Worm (Caenorhabditis elegans) whole organism, early embryonic: ENCODE data around the gene clc-13.

Experiments
- B0310.2 ChIP-seq: sonication (generic microtip); optimal IDR thresholded peaks from 2 replicates; lab custom pipeline; 2016; ENCODE audit warnings: mild to moderate bottlenecking, missing genetic modification characterization, missing compliant biosample characterization
- F13C5.2 ChIP-seq: sonication (generic microtip); optimal IDR thresholded peaks from 2 replicates; lab custom pipeline; 2017; ENCODE audit warnings: mild to moderate bottlenecking, missing genetic modification characterization, inconsistent platforms, missing compliant biosample characterization
- aly-1 ChIP-seq: sonication (generic microtip); optimal IDR thresholded peaks from 2 replicates; lab custom pipeline; 2016; ENCODE audit warnings: missing genetic modification characterization, missing compliant biosample characterization
- ama-1 ChIP-seq: fragments of 150-350 bp; optimal IDR thresholded peaks from 2 replicates; lab custom pipeline; 2014
- ceh-13 ChIP-seq: fragments of 200-800 bp; sonication (Bioruptor generic); optimal IDR thresholded peaks from 2 replicates; lab custom pipeline; 2018; ENCODE audit warnings: mild to moderate bottlenecking, missing genetic modification characterization, missing compliant biosample characterization
- ceh-36 ChIP-seq: sonication (generic microtip); optimal IDR thresholded peaks from 2 replicates; lab custom pipeline; 2016; ENCODE audit warnings: missing genetic modification characterization, inconsistent platforms, missing compliant biosample characterization
- ets-7 ChIP-seq: sonication (generic microtip); optimal IDR thresholded peaks from 2 replicates; lab custom pipeline; 2016; ENCODE audit warnings: missing genotype, missing genetic modification characterization, missing compliant biosample characterization
- flt-1 ChIP-seq: fragments of 200-800 bp; sonication (Bioruptor generic); IDR thresholded peaks from 2 replicates; pipeline ENCODE4 v1.3.6; 2022; ENCODE audit warnings: missing genetic modification characterization, missing compliant biosample characterization
- hmbx-1 ChIP-seq: sonication (generic microtip); optimal IDR thresholded peaks from 2 replicates; lab custom pipeline; 2016; ENCODE audit warnings: mild to moderate bottlenecking, missing genetic modification characterization, missing compliant biosample characterization
- hmg-4 ChIP-seq: fragments of 200-800 bp; sonication (Bioruptor generic); optimal IDR thresholded peaks from 2 replicates; lab custom pipeline; 2018; ENCODE audit warnings: mild to moderate bottlenecking, missing genetic modification characterization, missing compliant biosample characterization
- hnd-1 ChIP-seq: sonication (generic microtip); optimal IDR thresholded peaks from 2 replicates; lab custom pipeline; 2016; ENCODE audit warnings: missing genetic modification characterization, missing compliant biosample characterization
- pes-1 ChIP-seq: fragments of 200-800 bp; sonication (Bioruptor generic); IDR thresholded peaks from 2 replicates; pipeline ENCODE4 v1.3.6; 2022; ENCODE audit warnings: missing genetic modification reagents, missing genetic modification characterization, missing compliant biosample characterization
- scrt-1 ChIP-seq: fragments of 200-800 bp; sonication (Bioruptor generic); IDR thresholded peaks from 2 replicates; pipeline ENCODE4 v1.3.6; 2022; ENCODE audit warnings: missing genetic modification characterization, missing compliant biosample characterization
- sea-1 ChIP-seq: fragments of 200-800 bp; sonication (Bioruptor generic); conservative IDR thresholded peaks from 2 replicates; pipeline ENCODE4 v1.3.6; 2022; ENCODE audit warnings: missing genetic modification characterization, missing compliant biosample characterization
- tbx-11 ChIP-seq: fragments of 200-800 bp; sonication (Bioruptor generic); IDR thresholded peaks from 2 replicates; pipeline ENCODE4 v1.3.6; 2022; ENCODE audit warnings: missing genetic modification characterization, missing compliant biosample characterization
- tbx-37 ChIP-seq: fragments of 200-800 bp; sonication (Bioruptor generic); conservative IDR thresholded peaks from 2 replicates; pipeline ENCODE4 v1.3.6; 2022; ENCODE audit warnings: missing genetic modification reagents, missing genetic modification characterization, missing compliant biosample characterization
- tra-4 ChIP-seq: sonication (generic microtip); optimal IDR thresholded peaks from 2 replicates; lab custom pipeline; 2017; ENCODE audit warnings: missing genetic modification characterization, missing compliant biosample characterization

clc-13 gene

ce11 chrV:17021361-17021760, 7.2 kb downstream of the clc-13 start, which contains the start of gene F49H6.12:
Gene F49H6.12 (minus strand): TSS chrV:17021461.
- TF ChIP-seq hnd-1 = no peak
- TF ChIP-seq pes-1 (GFP tag; lab: Robert Waterston, UW) = no peak
- TF ChIP-seq tbx-37 (GFP tag; lab: Robert Waterston, UW) = no peak
- TF ChIP-seq tra-4 (tag; lab: Kevin White, UChicago) = no peak
- TF ChIP-seq ceh-13 (GFP tag; lab: Kevin White, UChicago) = no peak
- TF ChIP-seq scrt-1 (GFP tag; lab: Robert Waterston, UW) = no peak
- no peak for TF ChIP-seq ama-1 (lab: Kevin White, UChicago)
- no peak for TF ChIP-seq sea-1 (GFP tag; lab: Robert Waterston, UW)

ce11 chrV:17022613-17023322, 8.6 kb downstream of the clc-13 start, which contains the start of the genes F49H6.8 and F49H6.5:
Gene F49H6.8 (minus strand): TSS chrV:17022663.
Gene F49H6.5 (plus strand): TSS chrV:17023241.
- TF ChIP-seq tbx-37 (GFP tag; lab: Robert Waterston, UW) = no peak
- TF ChIP-seq aly-1 (tag; lab: Kevin White, UChicago) = no peak

- no peak for TF ChIP-seq ceh-36
- no peak for TF ChIP-seq B0310.2 (tag; lab: Kevin White, UChicago)
Measured at ce11 chrV:17026289-17026688, 12.1 kb downstream of the clc-13 start, which contains the start of gene F49H6.15. Gene F49H6.15 (minus strand): TSS chrV:17026389.

ce11 chrV:17030430-17030829, 16.2 kb downstream of the clc-13 start:
- no peak for TF ChIP-seq sea-1 (GFP tag; lab: Robert Waterston, UW)
- no peak for TF ChIP-seq F13C5.2 (tag; lab: Kevin White, UChicago)
- TF ChIP-seq pes-1 (GFP tag; lab: Robert Waterston, UW) = no peak
- no peak for TF ChIP-seq tbx-37 (GFP tag; lab: Robert Waterston, UW)
- TF ChIP-seq aly-1 (tag; lab: Kevin White, UChicago) = no peak
- no peak for TF ChIP-seq tbx-11
- no peak for TF ChIP-seq ets-7 (tag; lab: Kevin White, UChicago)
- no peak for TF ChIP-seq hmbx-1
- TF ChIP-seq hnd-1 = no peak
- TF ChIP-seq ceh-13 (GFP tag; lab: Kevin White, UChicago) = no peak
- TF ChIP-seq hmg-4 (GFP tag; lab: Kevin White, UChicago) = no peak
- TF ChIP-seq ama-1 (lab: Kevin White, UChicago) = no peak
- no peak for TF ChIP-seq ceh-36
- no peak for TF ChIP-seq B0310.2 (tag; lab: Kevin White, UChicago)
- TF ChIP-seq tra-4 (tag; lab: Kevin White, UChicago) = no peak
- TF ChIP-seq scrt-1 (GFP tag; lab: Robert Waterston, UW) = no peak
- no peak for TF ChIP-seq flt-1

- TF ChIP-seq ceh-13 (GFP tag; lab: Kevin White, UChicago) = no peak
- TF ChIP-seq hnd-1 = no peak
- no peak for TF ChIP-seq tra-4 (tag; lab: Kevin White, UChicago)
- TF ChIP-seq pes-1 (GFP tag; lab: Robert Waterston, UW) = no peak
- no peak for TF ChIP-seq B0310.2 (tag; lab: Kevin White, UChicago)
- TF ChIP-seq tbx-11 = no peak
Measured at ce11 chrV:17035850-17036249, 21.6 kb downstream of the clc-13 start, which contains the start of gene srz-94. Gene srz-94 (minus strand): TSS chrV:17035950.

- TF ChIP-seq flt-1 (no peak), hmbx-1 (no peak), hnd-1 (no peak), tbx-11 (no peak), sea-1 (GFP tag; lab: Robert Waterston, UW) (no peak), B0310.2 (tag; lab: Kevin White, UChicago) (no peak), tra-4 (tag; lab: Kevin White, UChicago) (no peak), tbx-37 (GFP tag; lab: Robert Waterston, UW) (no peak), F13C5.2 (tag; lab: Kevin White, UChicago) (no peak), scrt-1 (GFP tag; lab: Robert Waterston, UW) (no peak), ama-1 (lab: Kevin White, UChicago) (no peak), aly-1 (tag; lab: Kevin White, UChicago) (no peak), ets-7 (tag; lab: Kevin White, UChicago) (no peak), hmg-4 (GFP tag; lab: Kevin White, UChicago) (no peak), pes-1 (GFP tag; lab: Robert Waterston, UW) (no peak), ceh-13 (GFP tag; lab: Kevin White, UChicago) (no peak), ceh-36 (no peak)
Measured at ce11 chrV:17042263-17042662, 28.1 kb downstream of the clc-13 start, which contains the start of gene hpo-33. Gene hpo-33 (plus strand): TSS chrV:17042563.

- TF ChIP-seq aly-1 (tag; lab: Kevin White, UChicago) (no peak), scrt-1 (GFP tag; lab: Robert Waterston, UW) (no peak), ceh-13 (GFP tag; lab: Kevin White, UChicago) (no peak), ama-1 (lab: Kevin White, UChicago) (no peak), sea-1 (GFP tag; lab: Robert Waterston, UW) (no peak), tbx-37 (GFP tag; lab: Robert Waterston, UW) (no peak), ceh-36 (no peak), hmg-4 (GFP tag; lab: Kevin White, UChicago) (no peak), hmbx-1 (no peak), pes-1 (GFP tag; lab: Robert Waterston, UW) (no peak), B0310.2 (tag; lab: Kevin White, UChicago) (no peak), flt-1 (no peak), hnd-1 (no peak), tra-4 (tag; lab: Kevin White, UChicago) (no peak), F13C5.2 (tag; lab: Kevin White, UChicago) (no peak), tbx-11 (no peak), ets-7 (tag; lab: Kevin White, UChicago) (no peak)
Measured at ce11 chrV:17044500-17044899, 30.3 kb downstream of the clc-13 start, which contains the start of gene F28B1.2. Gene F28B1.2 (plus strand): TSS chrV:17044800.
